Fruit fly (Drosophila melanogaster): ENCODE data around the gene Fbxl4.
A peak's percentile ranks its signal among the peaks of the same experiment; 100 is the strongest.

DNA sequence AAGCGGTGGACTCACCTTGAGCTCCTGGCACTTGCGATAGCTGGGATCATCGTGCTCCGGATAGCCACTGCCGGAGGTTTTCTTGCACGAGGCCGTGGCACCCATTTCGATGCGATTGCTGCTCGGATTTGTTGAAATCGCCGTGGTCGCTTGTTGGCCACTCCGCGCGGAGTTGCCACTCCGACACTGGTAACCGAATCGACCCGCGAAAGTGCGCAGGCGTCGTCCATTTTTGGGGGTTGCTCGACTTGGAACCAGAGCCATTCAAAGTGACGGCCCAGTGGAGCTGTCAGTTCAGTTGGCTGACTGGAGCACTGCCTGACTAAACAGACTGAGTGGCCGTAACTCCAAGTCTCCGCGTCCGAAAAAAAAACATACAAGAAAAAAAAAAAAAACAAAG, 28.4 kb upstream of the Fbxl4 start, which contains the start of the genes CG13404 and na:
- TF ChIP-seq CG6792 (GFP tag; optimal IDR thresholded peaks at IDR 0.05) = no peak
- no peak for TF ChIP-seq net (GFP tag; optimal IDR thresholded peaks at IDR 0.05)
- TF ChIP-seq CG3032 (tag; optimal IDR thresholded peaks at IDR 0.05) = no peak
- TF ChIP-seq Hr39 (GFP tag; optimal IDR thresholded peaks at IDR 0.05) = no peak
- TF ChIP-seq Eip75B (GFP tag; optimal IDR thresholded peaks at IDR 0.05) = no peak
- no peak for TF ChIP-seq CG32006 (GFP tag; optimal IDR thresholded peaks at IDR 0.05)
- no peak for TF ChIP-seq CG8119 (GFP tag; IDR thresholded peaks at IDR 0.05)
- no peak for TF ChIP-seq spab (GFP tag; optimal IDR thresholded peaks at IDR 0.05)
- no peak for TF ChIP-seq Hr4 (GFP tag; optimal IDR thresholded peaks at IDR 0.05)
- TF ChIP-seq dac (GFP tag; optimal IDR thresholded peaks at IDR 0.05) = no peak
- no peak for TF ChIP-seq CG11294 (GFP tag; IDR thresholded peaks at IDR 0.05)
- no peak for TF ChIP-seq fd59A (GFP tag; optimal IDR thresholded peaks at IDR 0.05)
- TF ChIP-seq CG15336 (GFP tag; IDR thresholded peaks at IDR 0.05) = no peak
- 0 out of 3 replicates have a peak, but pooled peaks have one; percentile 26 for TF ChIP-seq eg (GFP tag; IDR thresholded peaks at IDR 0.05)

All from whole organism, prepupa.